Worm (Caenorhabditis elegans): ENCODE measurements around the gene srw-59.

DNA sequence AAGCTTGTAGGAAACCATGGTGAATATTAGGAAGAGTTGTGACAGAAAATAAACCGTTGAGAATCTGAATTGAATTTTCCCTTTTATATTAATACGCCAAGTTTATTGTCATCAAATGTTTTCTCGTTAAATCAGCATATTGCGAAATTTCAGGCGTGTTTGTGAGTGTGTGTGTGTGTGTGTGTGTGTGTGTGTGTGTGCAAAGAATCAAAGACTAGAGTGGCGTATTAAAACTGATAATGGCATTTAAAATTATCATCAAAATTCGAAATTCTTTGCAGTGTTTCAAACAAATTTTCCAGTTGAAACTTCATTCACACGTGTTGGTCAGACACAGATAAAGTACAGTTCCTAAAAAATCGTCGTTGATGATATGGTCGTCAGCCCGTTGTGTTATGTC, 34.9 kb downstream of the srw-59 start, which contains the start of gene gst-38:
- no peak for TF ChIP-seq ets-4 (tag; optimal IDR thresholded peaks at IDR 0.05)
- TF ChIP-seq pha-4 (tag; optimal IDR thresholded peaks at IDR 0.05), result no peak
- no peak for TF ChIP-seq C08G9.2 (tag; optimal IDR thresholded peaks at IDR 0.05)
- TF ChIP-seq dmd-4 (tag; optimal IDR thresholded peaks at IDR 0.05; ENCODE audit: borderline replicate concordance), result no peak
- TF ChIP-seq unc-55 (GFP tag; optimal IDR thresholded peaks at IDR 0.05), result no peak
- no peak for TF ChIP-seq pha-2 (tag; optimal IDR thresholded peaks at IDR 0.05)

Measured in whole organism, late embryonic.